Worm (Caenorhabditis elegans): ENCODE measurements around the gene end-3.

The end-3 gene

DNA sequence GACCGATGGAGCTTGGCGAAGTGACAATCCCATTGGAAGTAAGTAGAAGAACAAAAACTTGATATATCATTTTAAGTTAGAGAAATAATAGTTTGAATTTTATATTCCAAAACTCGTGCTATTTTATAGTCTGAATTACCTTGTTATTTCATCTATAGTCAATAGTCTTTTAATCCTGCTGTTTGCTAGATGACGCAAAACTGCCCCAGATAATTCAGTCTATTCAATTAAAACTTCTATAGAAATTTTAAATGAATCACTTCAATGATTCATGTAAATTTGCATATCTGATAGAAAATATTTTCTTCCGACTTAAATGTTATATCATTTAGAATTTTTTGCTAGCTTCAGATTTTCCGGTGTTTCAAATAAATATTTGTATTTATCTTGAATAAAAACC lies 8.6 kb downstream of the end-3 start, which contains the start of gene T08G5.15:
Gene T08G5.15, minus strand, starts transcription at position 101 of the 400 bp plus-strand sequence.
- TF ChIP-seq hif-1 (tag; optimal IDR thresholded peaks at IDR 0.05) (no peak), aha-1 (tag) (peak; percentile 7), aly-2 (tag; optimal IDR thresholded peaks at IDR 0.05) (no peak)

DNA sequence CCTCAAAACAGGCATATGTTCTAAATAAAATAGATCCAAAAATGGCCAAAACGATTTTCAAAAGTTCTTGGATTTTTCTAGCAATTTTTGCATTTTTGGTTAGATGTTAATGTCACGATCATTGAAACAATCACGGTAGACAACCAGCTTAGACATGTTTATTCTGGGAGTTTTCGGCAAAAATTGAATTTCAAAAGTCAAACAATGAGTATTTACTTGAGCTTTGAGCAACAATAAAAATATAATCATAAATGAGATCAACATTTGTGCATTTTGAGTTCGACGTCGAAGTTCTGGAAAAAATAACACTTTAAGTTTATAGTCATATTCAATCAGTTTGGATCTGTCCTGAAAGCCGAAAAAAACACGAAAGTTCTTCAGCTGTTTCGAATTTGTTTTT lies 11.7 kb downstream of the end-3 start, which contains the start of gene T08G5.2:
Gene T08G5.2, minus strand, starts transcription at position 101 of the 400 bp plus-strand sequence.
- no peak for TF ChIP-seq T20F7.1 (GFP tag; optimal IDR thresholded peaks at IDR 0.05)
- no peak for TF ChIP-seq arid-1 (GFP tag; conservative IDR thresholded peaks at IDR 0.05)
- no peak for TF ChIP-seq spr-1 (tag; optimal IDR thresholded peaks at IDR 0.05)
- TF ChIP-seq attf-4 (tag; optimal IDR thresholded peaks at IDR 0.05), result no peak
- TF ChIP-seq gei-8 (GFP tag; optimal IDR thresholded peaks at IDR 0.05), result no peak
- no peak for TF ChIP-seq dve-1 (tag; optimal IDR thresholded peaks at IDR 0.05; ENCODE audit: insufficient read depth)
- TF ChIP-seq spr-3 (GFP tag; optimal IDR thresholded peaks at IDR 0.05), result no peak
- no peak for TF ChIP-seq ceh-82 (tag; optimal IDR thresholded peaks at IDR 0.05)
- TF ChIP-seq ceh-28 (tag; optimal IDR thresholded peaks at IDR 0.05), result no peak
- no peak for TF ChIP-seq duxl-1 (tag; optimal IDR thresholded peaks at IDR 0.05; ENCODE audit: poor library complexity)
- TF ChIP-seq madf-9 (GFP tag; conservative IDR thresholded peaks at IDR 0.05), result no peak
- no peak for TF ChIP-seq nhr-28 (tag; optimal IDR thresholded peaks at IDR 0.05)
- no peak for TF ChIP-seq D1046.2 (GFP tag; IDR thresholded peaks at IDR 0.05)
- TF ChIP-seq nhr-76 (tag; optimal IDR thresholded peaks at IDR 0.05), result no peak
- TF ChIP-seq F49E8.2 (tag; optimal IDR thresholded peaks at IDR 0.05; ENCODE audit: borderline replicate concordance), result no peak

DNA sequence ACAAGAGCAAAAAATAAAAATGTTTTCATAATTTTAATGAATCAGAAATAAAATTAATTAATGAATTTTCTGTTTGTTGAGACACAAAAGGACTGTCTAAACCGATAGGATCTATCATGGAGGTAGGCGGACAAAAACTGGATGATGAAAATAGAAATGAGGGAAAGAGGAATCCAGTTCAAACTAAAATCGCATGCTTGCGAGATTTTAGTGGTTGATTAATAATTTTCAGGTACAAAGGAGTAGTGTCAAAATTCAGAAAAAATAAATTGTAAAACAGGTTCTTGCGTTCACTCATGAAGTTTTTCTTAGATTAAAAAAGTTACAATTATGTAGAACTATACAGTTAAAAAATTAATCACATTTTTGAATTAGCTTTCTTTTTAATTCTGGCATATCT lies 12.9 kb downstream of the end-3 start, which contains the start of gene T08G5.3:
Gene T08G5.3, minus strand, starts transcription at position 101 of the 400 bp plus-strand sequence.
- TF ChIP-seq unc-62 (GFP tag; optimal IDR thresholded peaks at IDR 0.05 in 1 of 2), result no peak
- no peak for TF ChIP-seq unc-62 (tag; optimal IDR thresholded peaks at IDR 0.05)
- TF ChIP-seq nhr-48 (tag; optimal IDR thresholded peaks at IDR 0.05), result no peak
- no peak for TF ChIP-seq rbr-2 (tag; optimal IDR thresholded peaks at IDR 0.05)
- TF ChIP-seq ces-1 (GFP tag; optimal IDR thresholded peaks at IDR 0.05), result no peak
- no peak for TF ChIP-seq F37D6.2 (tag; optimal IDR thresholded peaks at IDR 0.05)
- TF ChIP-seq mxl-3 (GFP tag; optimal IDR thresholded peaks at IDR 0.05), result no peak
- no peak for TF ChIP-seq daf-12 (tag; optimal IDR thresholded peaks at IDR 0.05)
- TF ChIP-seq hlh-30 (tag; optimal IDR thresholded peaks at IDR 0.05; ENCODE audit: insufficient read depth), result no peak
- TF ChIP-seq jun-1 (tag; optimal IDR thresholded peaks at IDR 0.05), result no peak
- TF ChIP-seq pha-4 (GFP tag; IDR thresholded peaks at IDR 0.05), result no peak
- TF ChIP-seq pha-4 (tag; optimal IDR thresholded peaks at IDR 0.05), result no peak
- TF ChIP-seq lin-13 (GFP tag; optimal IDR thresholded peaks at IDR 0.05), result no peak
- TF ChIP-seq Y105C5A.15 (GFP tag; IDR thresholded peaks at IDR 0.05), result no peak
- TF ChIP-seq mxl-2 (GFP tag; conservative IDR thresholded peaks at IDR 0.05), result no peak
- TF ChIP-seq F49E8.2 (tag; optimal IDR thresholded peaks at IDR 0.05; ENCODE audit: borderline replicate concordance), result no peak
- no peak for TF ChIP-seq set-16 (GFP tag; IDR thresholded peaks at IDR 0.05)
- no peak for TF ChIP-seq mes-2 (tag; optimal IDR thresholded peaks at IDR 0.05; ENCODE audit: poor library complexity, severe bottlenecking)

DNA sequence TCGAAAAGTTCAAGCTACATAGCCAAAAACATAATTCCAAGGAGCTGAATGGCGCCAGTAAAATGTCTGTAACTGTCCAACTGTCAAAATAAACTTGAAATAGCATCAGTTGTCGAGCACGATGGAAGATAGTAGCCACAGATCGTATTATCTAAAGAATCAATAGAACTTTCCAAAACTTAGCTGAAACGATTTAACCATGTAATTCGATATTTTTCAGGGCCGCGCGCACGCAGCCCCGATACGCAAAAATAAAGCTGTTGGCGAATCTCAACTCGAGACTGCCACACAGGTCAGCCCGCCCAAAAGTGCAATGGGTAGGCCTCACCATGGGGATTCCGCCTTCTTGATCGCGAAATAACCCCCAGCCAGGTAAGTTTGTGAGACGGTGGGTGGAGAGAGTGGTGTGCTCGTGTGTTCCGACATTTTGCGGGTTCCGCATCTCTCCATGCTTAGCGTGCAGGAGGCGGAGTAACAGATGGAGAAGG lies 13.8 kb downstream of the end-3 start:
- TF ChIP-seq lir-3 (tag; optimal IDR thresholded peaks at IDR 0.05), result peak; percentile 32
- no peak for TF ChIP-seq nhr-76 (tag; optimal IDR thresholded peaks at IDR 0.05)
- no peak for TF ChIP-seq ceh-32 (tag; optimal IDR thresholded peaks at IDR 0.05; ENCODE audit: poor library complexity)
- TF ChIP-seq vab-7 (GFP tag; IDR thresholded peaks at IDR 0.05), result peak; percentile 35
- no peak for TF ChIP-seq D1046.2 (GFP tag; IDR thresholded peaks at IDR 0.05)
- no peak for TF ChIP-seq daf-12 (tag; optimal IDR thresholded peaks at IDR 0.05)
- peak; percentile 51 for TF ChIP-seq mxl-3 (GFP tag; optimal IDR thresholded peaks at IDR 0.05)
- TF ChIP-seq fos-1 (tag; optimal IDR thresholded peaks at IDR 0.05), result no peak
- TF ChIP-seq unc-130 (GFP tag; optimal IDR thresholded peaks at IDR 0.05), result peak; percentile 38
- no peak for TF ChIP-seq sdz-12 (GFP tag; optimal IDR thresholded peaks at IDR 0.05)
- TF ChIP-seq aly-2 (tag; optimal IDR thresholded peaks at IDR 0.05), result no peak
- no peak for TF ChIP-seq unc-62 (GFP tag; optimal IDR thresholded peaks at IDR 0.05 in 1 of 2)
- TF ChIP-seq unc-62 (tag; optimal IDR thresholded peaks at IDR 0.05), result no peak
- TF ChIP-seq Y5F2A.4 (GFP tag; optimal IDR thresholded peaks at IDR 0.05), result peak; percentile 5
- peak; percentile 43 for TF ChIP-seq zip-2 (tag; optimal IDR thresholded peaks at IDR 0.05)
- no peak for TF ChIP-seq lin-15B (tag; optimal IDR thresholded peaks at IDR 0.05)
- TF ChIP-seq set-16 (GFP tag; IDR thresholded peaks at IDR 0.05), result peak; percentile 75
- TF ChIP-seq hlh-11 (tag; optimal IDR thresholded peaks at IDR 0.05), result peak; percentile 69
- peak; percentile 71 for TF ChIP-seq nhr-42 (GFP tag; IDR thresholded peaks at IDR 0.05)
- no peak for TF ChIP-seq gei-8 (GFP tag; optimal IDR thresholded peaks at IDR 0.05)
